Worm (Caenorhabditis elegans) whole organism, dauer: Measurements from ENCODE around the gene F26F12.5.

Experiments
- unc-62 ChIP-seq: sonication (generic microtip); optimal IDR thresholded peaks from 2 replicates; lab custom pipeline; 2017; ENCODE audit warnings: missing biosample characterization, missing genetic modification reagents, missing genetic modification characterization

The F26F12.5 gene

DNA sequence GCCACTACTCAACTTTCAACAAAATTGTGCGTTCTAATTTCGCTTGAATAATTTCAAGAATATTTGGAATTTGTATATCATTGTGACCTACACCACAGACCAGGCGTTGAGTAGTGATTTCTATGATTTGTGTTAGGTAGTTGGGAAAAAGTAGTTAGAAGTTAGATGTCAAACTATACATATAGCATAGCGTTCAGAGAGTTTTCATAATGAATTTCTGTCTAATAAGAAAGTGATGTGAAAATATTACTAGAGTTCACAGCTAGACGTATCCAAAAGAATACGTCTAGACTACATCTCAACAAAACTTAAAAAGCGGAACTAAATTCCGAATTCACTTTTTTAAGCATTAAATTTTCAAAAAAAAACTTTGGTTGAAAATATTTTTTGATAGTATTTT, 29.6 kb downstream of the F26F12.5 start:
- TF ChIP-seq unc-62: no peak

DNA sequence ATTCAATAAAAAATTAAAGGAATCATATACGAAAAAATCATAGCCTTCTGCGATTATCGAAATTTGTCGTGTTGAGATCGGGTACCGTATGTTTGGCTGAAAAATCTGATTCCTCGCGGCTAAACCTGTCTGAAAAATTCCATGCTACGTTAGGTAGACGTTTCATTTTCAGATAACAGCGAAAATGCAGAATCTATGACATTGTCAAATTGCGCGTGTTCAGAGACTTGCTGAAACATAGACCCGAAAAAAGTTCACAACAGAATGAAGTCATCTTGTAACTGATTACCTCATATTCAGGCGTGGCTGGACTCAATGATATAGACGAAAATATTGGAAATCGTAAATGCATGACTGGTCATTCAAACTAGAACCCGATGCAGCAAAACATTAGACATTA, 31.5 kb downstream of the F26F12.5 start, which contains the start of gene srh-76:
TSS of gene srh-76 (plus strand) at position 301 of the 400 bp plus-strand sequence.
- no peak for TF ChIP-seq unc-62

DNA sequence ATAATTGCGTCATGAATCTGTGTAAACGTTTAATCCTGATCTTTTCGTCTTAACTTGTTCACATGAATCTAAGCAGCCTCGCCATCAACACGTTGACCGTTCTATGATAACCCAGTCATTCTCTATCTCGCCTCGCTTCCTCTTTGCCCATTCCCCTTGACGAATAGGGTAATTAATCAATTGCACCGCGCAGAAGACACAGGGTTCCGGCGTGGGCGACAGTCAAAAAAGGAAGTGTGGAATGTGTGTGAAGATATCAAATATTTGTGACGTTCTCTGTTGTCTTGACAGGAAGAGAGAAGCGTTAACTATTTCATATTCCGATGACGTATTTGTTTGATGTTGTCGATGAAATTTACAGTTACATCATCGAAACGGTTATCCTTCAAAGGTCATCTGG, 32.2 kb downstream of the F26F12.5 start:
- TF ChIP-seq unc-62: no peak

DNA sequence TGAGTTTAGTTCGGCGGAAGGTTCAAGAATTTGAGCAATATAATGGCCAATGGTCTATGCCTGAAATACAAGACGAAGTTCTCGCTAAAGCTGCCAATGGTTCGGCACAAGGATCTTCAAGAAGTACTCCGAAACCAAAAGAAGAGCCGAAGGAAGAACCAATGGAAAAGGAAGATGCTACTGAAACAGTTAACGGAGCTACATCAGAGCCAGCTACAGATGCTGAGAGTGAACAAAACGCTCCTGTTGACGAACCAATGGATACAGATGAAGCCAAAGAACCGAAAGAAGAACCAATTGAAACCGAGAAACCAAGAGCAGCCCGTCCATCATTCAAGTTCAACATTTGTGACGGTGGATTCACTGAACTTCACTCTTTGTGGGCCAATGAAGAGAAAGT, 33.7 kb downstream of the F26F12.5 start:
- no peak for TF ChIP-seq unc-62

DNA sequence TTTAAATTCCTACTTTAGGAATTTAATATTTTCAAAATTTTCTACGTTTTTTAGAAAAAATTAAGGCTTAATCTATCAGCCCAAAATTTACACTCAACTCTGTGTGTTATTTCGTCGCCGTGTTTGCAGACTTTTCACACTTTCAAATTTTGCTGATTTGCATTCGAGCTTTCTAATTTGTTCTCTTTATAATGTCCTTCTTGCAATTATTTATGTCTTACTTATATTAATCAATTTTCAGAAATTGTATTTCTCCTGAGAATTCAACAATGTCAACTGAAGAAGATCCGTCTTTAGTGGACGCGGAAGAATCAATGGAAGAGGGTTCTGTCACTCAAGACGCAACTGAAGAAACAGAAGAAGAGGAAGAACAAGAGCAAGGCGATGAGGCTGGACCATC, 38.4 kb downstream of the F26F12.5 start, which contains the start of gene let-418:
TSS of gene let-418 (plus strand) at position 242 of the 400 bp plus-strand sequence.
- no peak for TF ChIP-seq unc-62

DNA sequence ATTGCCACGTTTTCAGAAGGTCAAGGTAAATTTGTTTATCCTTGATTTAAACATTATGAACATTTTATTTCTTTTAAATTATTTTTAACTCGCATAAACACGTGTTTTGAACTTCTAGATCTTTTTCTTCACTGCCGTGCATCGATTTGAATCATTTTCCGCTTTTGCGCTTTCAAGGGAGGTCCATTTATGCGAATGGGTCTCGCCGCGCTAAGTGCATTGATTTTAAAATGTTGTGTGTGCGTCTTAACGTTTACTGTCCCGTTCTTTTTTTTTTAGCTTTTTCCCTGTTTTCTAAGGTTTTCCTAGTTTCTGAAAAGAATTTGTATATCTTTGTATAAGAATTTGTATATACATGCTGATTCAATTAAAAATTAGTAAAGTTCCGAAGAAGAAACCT, 39.5 kb downstream of the F26F12.5 start:
- no peak for TF ChIP-seq unc-62

DNA sequence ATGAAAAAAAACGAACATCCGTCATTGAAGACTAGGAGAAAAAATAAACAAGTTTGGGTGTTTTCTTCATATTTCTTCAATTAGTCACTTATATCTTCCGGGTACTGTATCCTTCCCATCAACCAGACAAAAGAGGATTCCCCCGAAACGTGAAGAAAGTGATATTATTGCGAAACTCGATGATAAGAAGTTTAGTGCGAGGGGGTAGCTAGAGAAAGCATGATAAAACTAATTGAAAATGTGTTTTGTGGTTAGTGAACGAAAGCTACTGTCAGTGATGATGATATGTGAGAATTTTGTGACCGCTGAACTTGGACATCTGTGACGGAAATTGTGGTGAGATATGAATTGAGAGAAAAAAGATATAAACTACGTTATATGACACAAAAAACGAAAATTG, 42.0 kb downstream of the F26F12.5 start:
- TF ChIP-seq unc-62: no peak

DNA sequence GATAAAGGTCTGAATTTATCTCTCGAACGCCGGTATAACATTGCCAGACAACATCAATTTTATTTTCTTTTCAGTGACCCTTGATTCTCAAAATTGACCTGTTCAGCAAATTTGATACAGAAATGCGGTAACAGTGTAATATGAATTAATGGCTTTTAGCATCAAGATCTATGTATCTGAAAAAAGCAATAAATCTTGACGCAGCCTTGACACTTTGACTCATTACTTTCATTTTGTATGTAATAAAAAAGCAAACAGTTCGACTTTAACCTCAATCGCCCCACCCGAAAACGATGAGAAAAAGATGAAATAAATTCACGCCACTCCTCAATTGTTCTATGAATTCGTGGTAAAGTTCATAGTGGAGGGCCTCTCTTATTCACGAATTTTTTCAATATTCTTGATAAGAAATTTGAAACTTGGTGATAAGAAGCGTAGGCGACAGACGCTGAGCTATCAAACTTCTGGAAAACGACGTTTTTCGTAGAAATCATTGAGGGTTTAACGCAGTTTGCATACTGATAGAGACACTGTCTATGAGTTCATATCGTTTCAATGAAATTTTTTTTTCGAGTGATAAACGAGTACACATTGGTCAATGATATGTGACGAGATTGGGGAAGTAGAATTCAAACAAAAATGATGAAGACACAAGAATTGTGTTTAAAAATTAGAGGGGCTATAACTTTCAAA, 43.4 kb downstream of the F26F12.5 start:
- no peak for TF ChIP-seq unc-62

DNA sequence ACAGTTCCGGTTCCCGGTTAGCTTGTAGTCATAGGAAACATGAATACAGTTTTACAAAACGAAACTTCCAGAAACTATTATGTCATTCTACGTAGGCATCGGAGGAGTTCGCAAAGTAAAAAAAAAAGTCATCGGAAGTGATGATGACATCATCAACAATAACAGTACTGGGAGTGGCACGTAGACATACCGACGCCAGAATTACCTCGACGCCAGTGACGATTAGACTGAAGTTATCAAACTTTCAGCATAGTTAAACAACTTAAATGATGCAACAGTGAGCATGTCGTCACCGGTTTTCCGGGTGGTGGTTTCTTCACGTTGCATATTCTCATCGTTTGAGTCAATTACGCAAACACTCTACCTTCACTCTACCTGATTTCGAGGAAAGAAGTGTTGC, 44.6 kb downstream of the F26F12.5 start:
- TF ChIP-seq unc-62: no peak

DNA sequence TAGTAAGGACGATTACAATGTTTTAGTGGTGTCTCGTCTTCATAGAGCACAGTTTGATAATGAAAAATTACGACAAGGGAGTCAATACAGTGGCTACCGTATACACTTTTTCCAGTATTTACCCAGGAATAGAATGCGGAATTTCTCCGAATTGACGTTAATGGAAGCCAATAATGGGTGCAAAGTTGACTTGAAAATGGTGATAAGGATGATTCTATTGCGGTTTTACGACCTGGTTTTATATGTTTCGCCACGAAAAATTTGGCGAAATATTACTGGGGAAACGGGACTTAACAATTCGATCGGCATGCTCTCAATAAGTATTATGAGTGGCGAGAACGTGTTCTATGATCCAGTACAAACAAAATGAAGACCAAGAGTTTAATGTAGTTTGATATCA, 45.1 kb downstream of the F26F12.5 start:
- no peak for TF ChIP-seq unc-62

DNA sequence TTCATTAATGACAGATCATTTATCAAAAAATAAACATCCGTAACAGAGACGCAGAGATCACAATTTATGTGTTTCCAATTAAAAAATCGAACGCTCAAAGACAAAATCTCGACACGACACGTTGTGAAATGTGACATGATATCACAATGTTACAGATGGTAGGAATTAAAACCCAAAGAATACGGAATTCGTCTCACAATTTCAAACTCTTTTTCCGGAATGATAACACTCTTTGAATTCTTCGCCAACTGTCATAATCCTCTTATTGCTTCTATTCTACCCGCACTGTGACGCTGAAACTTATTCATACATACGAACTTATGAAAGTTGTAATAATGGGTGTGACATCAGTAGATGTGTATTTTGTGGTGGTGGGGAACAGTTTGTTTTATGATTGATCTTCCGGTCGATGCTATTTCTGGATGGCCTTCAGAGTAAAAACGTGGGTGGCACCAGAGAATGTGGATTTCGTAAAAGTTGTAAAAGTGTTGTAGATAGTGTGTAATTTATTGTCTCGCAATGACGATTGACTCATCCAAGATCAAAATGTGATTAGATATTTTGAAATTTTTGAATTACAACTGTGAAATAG, 48.4 kb downstream of the F26F12.5 start:
- no peak for TF ChIP-seq unc-62
